Fruit fly (Drosophila melanogaster) whole organism, embryonic: ENCODE results near the gene Fnta.

Source experiments
- BtbVII ChIP-seq: fragments of 200-800 bp; sonication (Bioruptor generic); optimal IDR thresholded peaks from 3 replicates; lab custom pipeline; 2017; ENCODE audit warnings: missing biosample characterization, mild to moderate bottlenecking, missing genetic modification characterization
- CG10462 ChIP-seq: fragments of 200-800 bp; sonication (Bioruptor generic); optimal IDR thresholded peaks from 2 replicates; lab custom pipeline; 2016; ENCODE audit warnings: missing biosample characterization, missing genetic modification characterization
- CG13296 ChIP-seq: fragments of 200-800 bp; sonication (Bioruptor generic); optimal IDR thresholded peaks from 3 replicates; lab custom pipeline; 2018; ENCODE audit warnings: missing biosample characterization, mild to moderate bottlenecking, missing genetic modification characterization
- CG13775 ChIP-seq: fragments of 200-800 bp; sonication (Bioruptor generic); optimal IDR thresholded peaks from 3 replicates; lab custom pipeline; 2017; ENCODE audit warnings: missing biosample characterization, mild to moderate bottlenecking, missing genetic modification characterization
- CG14710 ChIP-seq: fragments of 200-800 bp; sonication (Bioruptor generic); optimal IDR thresholded peaks from 3 replicates; lab custom pipeline; 2019; ENCODE audit warnings: missing biosample characterization, mild to moderate bottlenecking, missing genetic modification characterization, moderate library complexity
- CG15269 ChIP-seq: fragments of 200-800 bp; sonication (Bioruptor generic); optimal IDR thresholded peaks from 2 replicates; lab custom pipeline; 2018; ENCODE audit warnings: missing biosample characterization, mild to moderate bottlenecking, missing genetic modification characterization, moderate library complexity
- CG1792 ChIP-seq: fragments of 200-800 bp; sonication (Bioruptor generic); optimal IDR thresholded peaks from 2 replicates; lab custom pipeline; 2016; ENCODE audit warnings: missing biosample characterization, missing genetic modification characterization
- CG18011 ChIP-seq: fragments of 200-800 bp; sonication (Bioruptor generic); optimal IDR thresholded peaks from 2 replicates; lab custom pipeline; 2017; ENCODE audit warnings: missing biosample characterization, missing genetic modification characterization, mild to moderate bottlenecking, moderate library complexity, missing genotype
- CG18764 ChIP-seq: fragments of 200-800 bp; sonication (Bioruptor generic); optimal IDR thresholded peaks from 3 replicates; lab custom pipeline; 2016; ENCODE audit warnings: missing biosample characterization, missing genetic modification characterization
- CG4854 ChIP-seq: fragments of 200-800 bp; sonication (Bioruptor generic); optimal IDR thresholded peaks from 2 replicates; lab custom pipeline; 2016; ENCODE audit warnings: missing biosample characterization, missing genetic modification characterization, inconsistent platforms
- CG6175 ChIP-seq: fragments of 200-800 bp; sonication (Bioruptor generic); IDR thresholded peaks from 3 replicates; pipeline ENCODE4 v1.3.6; 2022; ENCODE audit warnings: missing biosample characterization, missing genetic modification characterization
- CG7839 ChIP-seq: fragments of 200-800 bp; sonication (Bioruptor generic); optimal IDR thresholded peaks from 3 replicates; lab custom pipeline; 2018; ENCODE audit warnings: missing biosample characterization, mild to moderate bottlenecking, missing genetic modification characterization, moderate library complexity
- CG8290 ChIP-seq, 3 experiments: fragments of 200-800 bp; sonication (Bioruptor generic); optimal IDR thresholded peaks; 2 replicates each; lab custom pipeline; 2016 to 2019; ENCODE audit warnings: missing biosample characterization in 3 of 3, missing genetic modification characterization in 3 of 3, mild to moderate bottlenecking in 2 of 3, moderate library complexity in 1 of 3
- CG8944 ChIP-seq: fragments of 200-800 bp; sonication (Bioruptor generic); optimal IDR thresholded peaks from 3 replicates; lab custom pipeline; 2016; ENCODE audit warnings: missing biosample characterization, missing genetic modification characterization
- CG9876 ChIP-seq: fragments of 200-800 bp; sonication (Bioruptor generic); optimal IDR thresholded peaks from 2 replicates; lab custom pipeline; 2016; ENCODE audit warnings: missing biosample characterization, missing genetic modification characterization
- D19A ChIP-seq: fragments of 200-800 bp; optimal IDR thresholded peaks from 3 replicates; lab custom pipeline; 2019; ENCODE audit warnings: missing biosample characterization, mild to moderate bottlenecking, missing genetic modification characterization, moderate library complexity
- Dll ChIP-seq: fragments of 200-800 bp; sonication (Bioruptor generic); IDR thresholded peaks from 4 replicates; pipeline ENCODE4 v1.3.6; 2022; ENCODE audit warnings: missing biosample characterization, missing genetic modification characterization; ENCODE audit not compliant: partially characterized antibody
- ERR ChIP-seq: fragments of 200-800 bp; sonication (Bioruptor generic); optimal IDR thresholded peaks from 2 replicates; lab custom pipeline; 2016; ENCODE audit warnings: missing biosample characterization, missing genetic modification characterization
- HLH3B ChIP-seq: fragments of 200-800 bp; sonication (Bioruptor generic); IDR thresholded peaks from 2 replicates; pipeline ENCODE4 v1.3.6; 2022; ENCODE audit warnings: missing biosample characterization, missing genetic modification characterization
- HLHmδ ChIP-seq: fragments of 200-800 bp; sonication (Bioruptor generic); optimal IDR thresholded peaks from 2 replicates; lab custom pipeline; 2018; ENCODE audit warnings: missing biosample characterization, mild to moderate bottlenecking, missing genetic modification characterization, moderate library complexity
- HmgD ChIP-seq: fragments of 200-800 bp; sonication (Bioruptor generic); optimal IDR thresholded peaks from 3 replicates; lab custom pipeline; 2016; ENCODE audit warnings: missing biosample characterization, missing genetic modification characterization
- Hr3 ChIP-seq: fragments of 200-800 bp; sonication (Bioruptor generic); optimal IDR thresholded peaks from 3 replicates; lab custom pipeline; 2016; ENCODE audit warnings: missing biosample characterization, missing genetic modification characterization
- Mes4 ChIP-seq: fragments of 200-800 bp; sonication (Bioruptor generic); optimal IDR thresholded peaks from 2 replicates; lab custom pipeline; 2016; ENCODE audit warnings: missing biosample characterization, missing genetic modification characterization
- Stat92E ChIP-seq, 3 experiments: fragments of >200 bp in 2 of 3; fragments of 200-800 bp in 1 of 3; sonication (Bioruptor generic) in 1 of 3; optimal IDR thresholded peaks; 2 replicates each; lab custom pipeline; 2017 to 2019; ENCODE audit warnings: missing biosample characterization in 3 of 3, missing genetic modification characterization in 3 of 3, mild to moderate bottlenecking in 1 of 3, moderate library complexity in 1 of 3
- TFAM ChIP-seq: fragments of 200-800 bp; sonication (Bioruptor generic); optimal IDR thresholded peaks from 2 replicates; lab custom pipeline; 2017; ENCODE audit warnings: missing biosample characterization, missing genetic modification characterization, inconsistent platforms
- Vsx1 ChIP-seq: fragments of 200-800 bp; sonication (Bioruptor generic); optimal IDR thresholded peaks from 2 replicates; lab custom pipeline; 2017; ENCODE audit warnings: missing biosample characterization, mild to moderate bottlenecking, missing genetic modification characterization, missing genetic modification reagents
- ato ChIP-seq: fragments of 200-800 bp; sonication (Bioruptor generic); IDR thresholded peaks from 2 replicates; pipeline ENCODE4 v1.3.6; 2022; ENCODE audit warnings: missing biosample characterization, missing genetic modification characterization; ENCODE audit not compliant: partially characterized antibody
- bcd ChIP-seq: fragments of 200-800 bp; sonication (Bioruptor generic); optimal IDR thresholded peaks from 2 replicates; lab custom pipeline; 2017; ENCODE audit warnings: missing biosample characterization, mild to moderate bottlenecking, missing genetic modification characterization
- ems ChIP-seq: fragments of 200-800 bp; sonication (Bioruptor generic); optimal IDR thresholded peaks from 3 replicates; lab custom pipeline; 2016; ENCODE audit warnings: missing biosample characterization, missing genetic modification characterization
- exex ChIP-seq: fragments of 200-800 bp; sonication (Bioruptor generic); optimal IDR thresholded peaks from 4 replicates; lab custom pipeline; 2018; ENCODE audit warnings: missing biosample characterization, mild to moderate bottlenecking, missing genetic modification characterization, moderate library complexity
- gem ChIP-seq: fragments of 200-800 bp; sonication (Bioruptor generic); optimal IDR thresholded peaks from 2 replicates; lab custom pipeline; 2019; ENCODE audit warnings: missing biosample characterization, mild to moderate bottlenecking, missing genetic modification characterization, moderate library complexity
- gfzf ChIP-seq: fragments of 200-800 bp; sonication (Bioruptor generic); optimal IDR thresholded peaks from 2 replicates; lab custom pipeline; 2016; ENCODE audit warnings: missing biosample characterization, mild to moderate bottlenecking, missing genetic modification characterization, moderate library complexity
- grau ChIP-seq: fragments of 200-800 bp; optimal IDR thresholded peaks from 3 replicates; lab custom pipeline; 2019; ENCODE audit warnings: missing biosample characterization, mild to moderate bottlenecking, missing genetic modification characterization, moderate library complexity
- gro ChIP-seq: fragments of 200-800 bp; sonication (Bioruptor generic); optimal IDR thresholded peaks from 2 replicates; lab custom pipeline; 2016; ENCODE audit warnings: missing biosample characterization, missing genetic modification characterization
- hb ChIP-seq: fragments of 200-800 bp; sonication (Bioruptor generic); IDR thresholded peaks from 3 replicates; pipeline ENCODE4 v1.3.6; 2022; ENCODE audit warnings: missing biosample characterization, missing genetic modification characterization; ENCODE audit not compliant: partially characterized antibody
- nerfin-1 ChIP-seq: fragments of 200-800 bp; sonication (Bioruptor generic); optimal IDR thresholded peaks from 3 replicates; lab custom pipeline; 2019; ENCODE audit warnings: missing biosample characterization, mild to moderate bottlenecking, missing genetic modification characterization, moderate library complexity
- peb ChIP-seq: fragments of 200-800 bp; sonication (Bioruptor generic); IDR thresholded peaks from 2 replicates; pipeline ENCODE4 v1.3.6; 2022; ENCODE audit warnings: missing biosample characterization, missing genetic modification characterization
- psq ChIP-seq: fragments of 200-800 bp; sonication (Bioruptor generic); optimal IDR thresholded peaks from 2 replicates; lab custom pipeline; 2017; ENCODE audit warnings: missing biosample characterization, missing genetic modification characterization
- sisA ChIP-seq: fragments of 200-800 bp; sonication (Bioruptor generic); IDR thresholded peaks from 2 replicates; pipeline ENCODE4 v1.3.6; 2022; ENCODE audit warnings: missing biosample characterization, missing genetic modification characterization
- stwl ChIP-seq: fragments of 200-800 bp; sonication (Bioruptor generic); optimal IDR thresholded peaks from 3 replicates; lab custom pipeline; 2018; ENCODE audit warnings: missing biosample characterization, mild to moderate bottlenecking, missing genetic modification characterization, moderate library complexity
- trh ChIP-seq: fragments of 200-800 bp; sonication (Bioruptor generic); optimal IDR thresholded peaks from 2 replicates; lab custom pipeline; 2016; ENCODE audit warnings: missing biosample characterization, missing genetic modification characterization
- usp ChIP-seq: fragments of >200 bp; optimal IDR thresholded peaks from 2 replicates; lab custom pipeline; 2017; ENCODE audit warnings: missing biosample characterization, missing genetic modification characterization
- zen ChIP-seq: fragments of 200-800 bp; sonication (Bioruptor generic); optimal IDR thresholded peaks from 3 replicates; lab custom pipeline; 2018; ENCODE audit warnings: missing biosample characterization, mild to moderate bottlenecking, missing genetic modification characterization, moderate library complexity
- zfh1 ChIP-seq: fragments of 200-800 bp; sonication (Bioruptor generic); IDR thresholded peaks from 3 replicates; pipeline ENCODE4 v1.3.6; 2022; ENCODE audit warnings: missing biosample characterization, missing genetic modification characterization

The Fnta gene

DNA sequence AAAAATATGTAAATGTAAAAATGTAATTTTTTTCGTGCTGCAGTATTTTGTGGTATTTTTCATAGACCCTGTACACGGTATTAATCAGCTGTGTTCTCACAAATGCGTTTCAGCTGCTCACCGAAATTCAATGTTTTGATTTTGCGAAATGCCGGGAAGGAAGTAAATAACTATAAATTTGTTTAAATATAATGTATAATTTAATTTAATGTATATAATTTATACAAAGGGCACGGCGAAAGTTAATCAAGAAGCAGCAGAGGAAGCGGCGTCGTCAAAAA lies 36.0 kb downstream of the Fnta start, which contains the start of gene CG3294 (continued):
- no peak for TF ChIP-seq trh (GFP tag; lab: Kevin White, UChicago)
- no peak for TF ChIP-seq usp (GFP tag; lab: Kevin White, UChicago)
- TF ChIP-seq psq (GFP tag; lab: Kevin White, UChicago), result no peak
- no peak for TF ChIP-seq hb (GFP tag; lab: Robert Waterston, UW)
- no peak for TF ChIP-seq HLHmδ (GFP tag; lab: Kevin White, UChicago)
- TF ChIP-seq ato (GFP tag; lab: Robert Waterston, UW), result no peak
- peak; percentile 68 for TF ChIP-seq gfzf (GFP tag; lab: Kevin White, UChicago)
- TF ChIP-seq CG6175 (GFP tag; lab: Robert Waterston, UW), result no peak
- TF ChIP-seq CG4854 (GFP tag; lab: Kevin White, UChicago), result no peak
- TF ChIP-seq CG18011 (GFP tag; lab: Kevin White, UChicago), result no peak
- no peak for TF ChIP-seq zfh1 (GFP tag; lab: Robert Waterston, UW)
- no peak for TF ChIP-seq grau (tag; lab: Kevin White, UChicago)
- TF ChIP-seq gro, result no peak
- no peak for TF ChIP-seq nerfin-1 (tag; lab: Kevin White, UChicago)
- TF ChIP-seq CG1792, result no peak
- no peak for TF ChIP-seq CG7839 (tag; lab: Kevin White, UChicago)
- TF ChIP-seq CG14710, result no peak
- TF ChIP-seq ERR (GFP tag; lab: Kevin White, UChicago), result no peak
- no peak for TF ChIP-seq Stat92E (GFP tag; optimal IDR thresholded peaks at IDR 0.05; lab: Kevin White, UChicago)
- no peak for TF ChIP-seq gem
- TF ChIP-seq CG15269 (tag; lab: Kevin White, UChicago), result no peak
- TF ChIP-seq BtbVII (GFP tag; lab: Kevin White, UChicago), result no peak
- TF ChIP-seq CG13775 (GFP tag; lab: Kevin White, UChicago), result no peak
- no peak for TF ChIP-seq CG10462 (GFP tag; lab: Kevin White, UChicago)
- no peak for TF ChIP-seq CG8290 (GFP tag; optimal IDR thresholded peaks at IDR 0.05; lab: Kevin White, UChicago)
- no peak for TF ChIP-seq CG8290 (tag; optimal IDR thresholded peaks at IDR 0.05; lab: Kevin White, UChicago)
- TF ChIP-seq Hr3 (GFP tag; lab: Kevin White, UChicago), result no peak
- no peak for TF ChIP-seq Dll (GFP tag; lab: Robert Waterston, UW)
- TF ChIP-seq bcd (GFP tag; lab: Kevin White, UChicago), result no peak
- peak; percentile 77 for TF ChIP-seq stwl
- no peak for TF ChIP-seq TFAM (GFP tag; lab: Kevin White, UChicago)
- no peak for TF ChIP-seq HLH3B (GFP tag; lab: Robert Waterston, UW)
- TF ChIP-seq D19A (tag; lab: Kevin White, UChicago), result no peak
- TF ChIP-seq CG18764, result no peak
- no peak for TF ChIP-seq CG13296
- TF ChIP-seq exex (tag; lab: Kevin White, UChicago), result no peak
- no peak for TF ChIP-seq ems
- no peak for TF ChIP-seq Mes4 (GFP tag; lab: Kevin White, UChicago)
- TF ChIP-seq HmgD (GFP tag; lab: Kevin White, UChicago), result no peak
- no peak for TF ChIP-seq peb (GFP tag; lab: Robert Waterston, UW)
- TF ChIP-seq CG8944 (GFP tag; lab: Kevin White, UChicago), result no peak
- TF ChIP-seq CG9876 (GFP tag; lab: Kevin White, UChicago), result no peak
- TF ChIP-seq zen (tag; lab: Kevin White, UChicago), result no peak
- TF ChIP-seq Vsx1 (GFP tag; lab: Kevin White, UChicago), result no peak
- TF ChIP-seq sisA (GFP tag; lab: Robert Waterston, UW), result no peak
